Fruit fly (Drosophila melanogaster) whole organism, embryonic: ENCODE results near the gene PH4alphaSG2.

Experiments used
- CG10147 ChIP-seq: fragments of 200-800 bp; sonication (Bioruptor generic); optimal IDR thresholded peaks from 2 replicates; lab custom pipeline; 2019; ENCODE audit warnings: missing biosample characterization, mild to moderate bottlenecking, missing genetic modification characterization, moderate library complexity
- CG10274 ChIP-seq: fragments of 200-800 bp; sonication (Bioruptor generic); optimal IDR thresholded peaks from 3 replicates; lab custom pipeline; 2017; ENCODE audit warnings: missing biosample characterization, mild to moderate bottlenecking, missing genetic modification characterization
- CG10321 ChIP-seq: fragments of 200-800 bp; sonication (Bioruptor generic); IDR thresholded peaks from 2 replicates; pipeline ENCODE4 v1.3.6; 2022; ENCODE audit warnings: missing biosample characterization, missing genetic modification characterization
- CG10366 ChIP-seq: fragments of 200-800 bp; sonication (Bioruptor generic); IDR thresholded peaks from 2 replicates; pipeline ENCODE4 v1.3.6; 2022; ENCODE audit warnings: missing biosample characterization, missing genetic modification characterization
- CG10979 ChIP-seq: fragments of 200-800 bp; sonication (Bioruptor generic); optimal IDR thresholded peaks from 2 replicates; lab custom pipeline; 2018; ENCODE audit warnings: missing biosample characterization, mild to moderate bottlenecking, missing genetic modification characterization, moderate library complexity
- CG11456 ChIP-seq: fragments of 200-800 bp; sonication (Bioruptor generic); IDR thresholded peaks from 3 replicates; pipeline ENCODE4 v1.3.6; 2022; ENCODE audit warnings: missing biosample characterization, missing genetic modification characterization
- CG11560 ChIP-seq: fragments of 200-800 bp; sonication (Bioruptor generic); IDR thresholded peaks from 3 replicates; pipeline ENCODE4 v1.3.6; 2022; ENCODE audit warnings: missing biosample characterization, missing genetic modification characterization
- CG11695 ChIP-seq: fragments of 200-800 bp; sonication (Bioruptor generic); IDR thresholded peaks from 3 replicates; pipeline ENCODE4 v1.3.6; 2022; ENCODE audit warnings: missing biosample characterization, missing genetic modification characterization
- CG13424 ChIP-seq: fragments of 200-800 bp; sonication (Bioruptor generic); optimal IDR thresholded peaks from 2 replicates; lab custom pipeline; 2019; ENCODE audit warnings: missing biosample characterization, mild to moderate bottlenecking, missing genetic modification characterization, moderate library complexity
- CG14014 ChIP-seq: fragments of 200-800 bp; sonication (Bioruptor generic); IDR thresholded peaks from 2 replicates; pipeline ENCODE4 v1.3.6; 2022; ENCODE audit warnings: missing biosample characterization, missing genetic modification characterization
- CG15269 ChIP-seq: fragments of 200-800 bp; sonication (Bioruptor generic); optimal IDR thresholded peaks from 2 replicates; lab custom pipeline; 2018; ENCODE audit warnings: missing biosample characterization, mild to moderate bottlenecking, missing genetic modification characterization, moderate library complexity
- CG16815 ChIP-seq: fragments of 200-800 bp; sonication (Bioruptor generic); optimal IDR thresholded peaks from 3 replicates; lab custom pipeline; 2017; ENCODE audit warnings: missing biosample characterization, mild to moderate bottlenecking, missing genetic modification characterization
- CG17568 ChIP-seq: fragments of 200-800 bp; sonication (Bioruptor generic); optimal IDR thresholded peaks from 2 replicates; lab custom pipeline; 2018; ENCODE audit warnings: missing biosample characterization, mild to moderate bottlenecking, missing genetic modification characterization, moderate library complexity
- CG31365 ChIP-seq: fragments of 200-800 bp; sonication (Bioruptor generic); optimal IDR thresholded peaks from 2 replicates; lab custom pipeline; 2018; ENCODE audit warnings: missing biosample characterization, mild to moderate bottlenecking, missing genetic modification characterization
- CG4282 ChIP-seq: fragments of 200-800 bp; sonication (Bioruptor generic); optimal IDR thresholded peaks from 2 replicates; lab custom pipeline; 2016; ENCODE audit warnings: missing biosample characterization, missing genetic modification characterization
- CG4328 ChIP-seq: fragments of 200-800 bp; sonication (Bioruptor generic); optimal IDR thresholded peaks from 3 replicates; lab custom pipeline; 2017; ENCODE audit warnings: missing biosample characterization, missing genetic modification reagents, missing genetic modification characterization
- CG4360 ChIP-seq: fragments of 200-800 bp; sonication (Bioruptor generic); IDR thresholded peaks from 2 replicates; pipeline ENCODE4 v1.3.6; 2022; ENCODE audit warnings: missing biosample characterization, missing genetic modification characterization
- CG4730 ChIP-seq: fragments of 200-800 bp; sonication (Bioruptor generic); IDR thresholded peaks from 2 replicates; pipeline ENCODE4 v1.3.6; 2022; ENCODE audit warnings: missing biosample characterization, missing genetic modification characterization
- CG7839 ChIP-seq: fragments of 200-800 bp; sonication (Bioruptor generic); optimal IDR thresholded peaks from 3 replicates; lab custom pipeline; 2018; ENCODE audit warnings: missing biosample characterization, mild to moderate bottlenecking, missing genetic modification characterization, moderate library complexity
- CG7928 ChIP-seq: fragments of 200-800 bp; sonication (Bioruptor generic); optimal IDR thresholded peaks from 2 replicates; lab custom pipeline; 2017; ENCODE audit warnings: missing biosample characterization, mild to moderate bottlenecking, missing genetic modification characterization
- CrebB ChIP-seq: fragments of 200-800 bp; sonication (Bioruptor generic); optimal IDR thresholded peaks from 3 replicates; lab custom pipeline; 2018; ENCODE audit warnings: missing biosample characterization, mild to moderate bottlenecking, missing genetic modification characterization
- D ChIP-seq, 2 experiments: fragments of 200-800 bp in 1 of 2; fragments of >200 bp in 1 of 2; sonication (Bioruptor generic) in 1 of 2; optimal IDR thresholded peaks; 2 replicates in 1 of 2; 3 replicates in 1 of 2; lab custom pipeline; 2017; ENCODE audit warnings: mild to moderate bottlenecking in 1 of 2, missing biosample characterization in 1 of 2, missing genetic modification characterization in 1 of 2, missing genetic modification reagents in 1 of 2
- Doc2 ChIP-seq: fragments of 200-800 bp; sonication (Bioruptor generic); IDR thresholded peaks from 2 replicates; pipeline ENCODE4 v1.3.6; 2022; ENCODE audit warnings: missing biosample characterization, missing genetic modification characterization
- Fer3 ChIP-seq: fragments of 200-800 bp; sonication (Bioruptor generic); optimal IDR thresholded peaks from 2 replicates; lab custom pipeline; 2018; ENCODE audit warnings: missing biosample characterization, mild to moderate bottlenecking, missing genetic modification characterization, moderate library complexity
- Hey ChIP-seq: fragments of 200-800 bp; sonication (Bioruptor generic); optimal IDR thresholded peaks from 3 replicates; lab custom pipeline; 2018; ENCODE audit warnings: missing biosample characterization, mild to moderate bottlenecking, missing genetic modification characterization
- TFAM ChIP-seq: fragments of 200-800 bp; sonication (Bioruptor generic); optimal IDR thresholded peaks from 2 replicates; lab custom pipeline; 2017; ENCODE audit warnings: missing biosample characterization, missing genetic modification characterization, inconsistent platforms
- ac ChIP-seq: fragments of 200-800 bp; sonication (Bioruptor generic); optimal IDR thresholded peaks from 3 replicates; lab custom pipeline; 2017; ENCODE audit warnings: missing biosample characterization, mild to moderate bottlenecking, missing genetic modification characterization
- al ChIP-seq: fragments of 200-800 bp; sonication (Bioruptor generic); IDR thresholded peaks from 2 replicates; pipeline ENCODE4 v1.3.6; 2022; ENCODE audit warnings: missing biosample characterization, missing genetic modification characterization
- crc ChIP-seq: fragments of 200-800 bp; sonication (Bioruptor generic); optimal IDR thresholded peaks from 2 replicates; lab custom pipeline; 2016; ENCODE audit warnings: missing biosample characterization, missing genetic modification characterization
- da ChIP-seq: fragments of 200-800 bp; sonication (Bioruptor generic); optimal IDR thresholded peaks from 2 replicates; lab custom pipeline; 2016; ENCODE audit warnings: missing biosample characterization, missing genetic modification characterization
- dati ChIP-seq: fragments of 200-800 bp; sonication (Bioruptor generic); IDR thresholded peaks from 2 replicates; pipeline ENCODE4 v1.3.6; 2022; ENCODE audit warnings: missing biosample characterization, missing genetic modification characterization
- dimm ChIP-seq: fragments of 200-800 bp; sonication (Bioruptor generic); IDR thresholded peaks from 2 replicates; pipeline ENCODE4 v1.3.6; 2022; ENCODE audit warnings: missing biosample characterization, missing genetic modification characterization
- dm ChIP-seq: fragments of 200-800 bp; sonication (Bioruptor generic); optimal IDR thresholded peaks from 3 replicates; lab custom pipeline; 2016; ENCODE audit warnings: missing biosample characterization, missing genetic modification characterization
- dmrt11E ChIP-seq: fragments of 200-800 bp; sonication (Bioruptor generic); optimal IDR thresholded peaks from 3 replicates; lab custom pipeline; 2018; ENCODE audit warnings: missing biosample characterization, mild to moderate bottlenecking, missing genetic modification characterization, moderate library complexity
- en ChIP-seq: fragments of 200-800 bp; sonication (Bioruptor generic); optimal IDR thresholded peaks from 2 replicates; lab custom pipeline; 2016; ENCODE audit warnings: missing biosample characterization, missing genetic modification characterization
- exex ChIP-seq: fragments of 200-800 bp; sonication (Bioruptor generic); optimal IDR thresholded peaks from 4 replicates; lab custom pipeline; 2018; ENCODE audit warnings: missing biosample characterization, mild to moderate bottlenecking, missing genetic modification characterization, moderate library complexity
- fd96Cb ChIP-seq: fragments of 200-800 bp; sonication (Bioruptor generic); optimal IDR thresholded peaks from 2 replicates; lab custom pipeline; 2018; ENCODE audit warnings: missing biosample characterization, mild to moderate bottlenecking, missing genetic modification characterization, moderate library complexity
- grn ChIP-seq: fragments of 200-800 bp; sonication (Bioruptor generic); optimal IDR thresholded peaks from 3 replicates; lab custom pipeline; 2017; ENCODE audit warnings: missing biosample characterization, missing genetic modification characterization
- ham ChIP-seq: fragments of 200-800 bp; sonication (Bioruptor generic); IDR thresholded peaks from 2 replicates; pipeline ENCODE4 v1.3.6; 2022; ENCODE audit warnings: missing biosample characterization, missing genetic modification characterization
- hbn ChIP-seq: fragments of 200-800 bp; sonication (Bioruptor generic); IDR thresholded peaks from 2 replicates; pipeline ENCODE4 v1.3.6; 2022; ENCODE audit warnings: missing biosample characterization, missing genetic modification characterization; ENCODE audit not compliant: partially characterized antibody
- jumu ChIP-seq: fragments of 200-800 bp; sonication (Bioruptor generic); optimal IDR thresholded peaks from 3 replicates; lab custom pipeline; 2016; ENCODE audit warnings: missing biosample characterization, missing genetic modification characterization
- otp ChIP-seq: fragments of 200-800 bp; sonication (Bioruptor generic); IDR thresholded peaks from 3 replicates; pipeline ENCODE4, ENCODE4 v1.3.6; 2022; ENCODE audit warnings: missing biosample characterization, missing genetic modification characterization
- p53 ChIP-seq: fragments of 200-800 bp; sonication (Bioruptor generic); optimal IDR thresholded peaks from 2 replicates; lab custom pipeline; 2016; ENCODE audit warnings: missing biosample characterization, missing genetic modification characterization
- row ChIP-seq: fragments of 200-800 bp; sonication (Bioruptor generic); IDR thresholded peaks from 3 replicates; pipeline ENCODE4 v1.3.6; 2022; ENCODE audit warnings: missing biosample characterization, missing genetic modification characterization
- salm ChIP-seq: fragments of 200-800 bp; sonication (Bioruptor generic); optimal IDR thresholded peaks from 2 replicates; lab custom pipeline; 2018; ENCODE audit warnings: missing biosample characterization, mild to moderate bottlenecking, missing genetic modification characterization
- shn ChIP-seq: fragments of 200-800 bp; sonication (Bioruptor generic); optimal IDR thresholded peaks from 3 replicates; lab custom pipeline; 2016; ENCODE audit warnings: missing biosample characterization, missing genetic modification characterization
- sim ChIP-seq: fragments of 200-800 bp; sonication (Bioruptor generic); IDR thresholded peaks from 2 replicates; pipeline ENCODE4 v1.3.6; 2022; ENCODE audit warnings: missing biosample characterization, missing genetic modification characterization
- sr ChIP-seq: fragments of 200-800 bp; sonication (Bioruptor generic); IDR thresholded peaks from 3 replicates; pipeline ENCODE4 v1.3.6; 2022; ENCODE audit warnings: missing biosample characterization, missing genetic modification characterization
- ssp ChIP-seq: fragments of 200-800 bp; sonication (Bioruptor generic); IDR thresholded peaks from 2 replicates; pipeline ENCODE4 v1.3.6; 2022; ENCODE audit warnings: missing biosample characterization, missing genetic modification characterization
- tin ChIP-seq: fragments of 200-800 bp; sonication (Bioruptor generic); optimal IDR thresholded peaks from 3 replicates; lab custom pipeline; 2016; ENCODE audit warnings: missing biosample characterization, missing genetic modification characterization
- tx ChIP-seq: fragments of 200-800 bp; sonication (Bioruptor generic); optimal IDR thresholded peaks from 2 replicates; lab custom pipeline; 2016; ENCODE audit warnings: missing biosample characterization, missing genetic modification characterization
- zfh2 ChIP-seq: fragments of 200-800 bp; sonication (Bioruptor generic); optimal IDR thresholded peaks from 2 replicates; lab custom pipeline; 2016; ENCODE audit warnings: missing biosample characterization, missing genetic modification characterization

Gene PH4alphaSG2

DNA sequence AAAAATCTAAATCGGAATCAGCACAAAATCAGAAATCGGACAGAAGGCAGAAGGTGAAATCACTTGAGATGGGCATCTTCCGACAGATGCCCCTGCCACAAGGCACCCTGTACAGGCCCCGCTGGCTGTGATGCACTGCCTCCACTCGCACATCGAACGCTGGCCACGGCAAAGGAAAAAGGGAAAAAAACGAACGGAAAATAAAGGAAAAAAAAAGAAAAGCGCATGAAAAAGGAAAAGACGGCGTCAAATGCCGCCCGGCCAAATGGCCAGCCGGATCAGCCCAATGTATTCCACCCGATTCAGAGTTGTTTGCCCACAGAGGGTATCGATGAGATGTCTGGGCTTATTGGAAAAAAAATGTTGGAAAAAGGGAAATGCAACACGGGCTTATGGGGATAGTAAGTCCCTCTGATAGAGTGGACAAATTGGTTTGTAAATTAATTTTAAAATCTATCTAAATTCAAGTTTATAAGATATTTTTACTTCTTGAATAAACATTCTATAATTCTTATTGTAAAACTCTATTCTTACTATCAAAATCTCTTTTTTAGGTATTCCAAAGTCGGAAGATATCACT, 41.3 kb downstream of the PH4alphaSG2 start (continued):
- no peak for TF ChIP-seq CG10147 (GFP tag; lab: Kevin White, UChicago)
- peak; percentile 23 for TF ChIP-seq CG7839
- peak; percentile 27 for TF ChIP-seq fd96Cb
- TF ChIP-seq sim (GFP tag; lab: Robert Waterston, UW): no peak
- TF ChIP-seq ham: no peak
- no peak for TF ChIP-seq exex (tag; lab: Kevin White, UChicago)
- TF ChIP-seq CG15269 (tag; lab: Kevin White, UChicago): no peak
- no peak for TF ChIP-seq CG4282 (GFP tag; lab: Kevin White, UChicago)
- no peak for TF ChIP-seq tx (GFP tag; lab: Kevin White, UChicago)
- no peak for TF ChIP-seq CG31365 (tag; lab: Kevin White, UChicago)
- no peak for TF ChIP-seq ssp (GFP tag; lab: Robert Waterston, UW)
- no peak for TF ChIP-seq tin (GFP tag; lab: Kevin White, UChicago)
- no peak for TF ChIP-seq D (optimal IDR thresholded peaks at IDR 0.05; lab: Kevin White, UChicago)
- peak; percentile 9 for TF ChIP-seq D (GFP tag; optimal IDR thresholded peaks at IDR 0.05; lab: Kevin White, UChicago)
- no peak for TF ChIP-seq CG7928 (GFP tag; lab: Kevin White, UChicago)
- 0 out of 3 replicates have a peak, but pooled peaks have one; percentile 12 for TF ChIP-seq CG11695 (GFP tag; lab: Robert Waterston, UW)
- no peak for TF ChIP-seq CG10321
- no peak for TF ChIP-seq ac (GFP tag; lab: Kevin White, UChicago)
- no peak for TF ChIP-seq dati
- TF ChIP-seq dm (GFP tag; lab: Kevin White, UChicago): no peak
- TF ChIP-seq CG4730: no peak
- TF ChIP-seq shn (GFP tag; lab: Kevin White, UChicago): no peak
- TF ChIP-seq salm (tag; lab: Kevin White, UChicago): no peak
- TF ChIP-seq CG14014: no peak
- TF ChIP-seq Doc2 (GFP tag; lab: Robert Waterston, UW): no peak
- TF ChIP-seq CG16815: no peak
- TF ChIP-seq CG4360: no peak
- no peak for TF ChIP-seq sr (GFP tag; lab: Robert Waterston, UW)
- no peak for TF ChIP-seq CG4328 (GFP tag; lab: Kevin White, UChicago)
- TF ChIP-seq grn (GFP tag; lab: Kevin White, UChicago): no peak
- TF ChIP-seq CrebB (tag; lab: Kevin White, UChicago): no peak
- no peak for TF ChIP-seq en (GFP tag; lab: Kevin White, UChicago)
- no peak for TF ChIP-seq crc (GFP tag; lab: Kevin White, UChicago)
- TF ChIP-seq al (GFP tag; lab: Robert Waterston, UW): no peak
- no peak for TF ChIP-seq Fer3 (tag; lab: Kevin White, UChicago)
- TF ChIP-seq CG11456 (GFP tag; lab: Robert Waterston, UW): no peak
- TF ChIP-seq otp (GFP tag; lab: Robert Waterston, UW): no peak
- no peak for TF ChIP-seq CG10274 (GFP tag; lab: Kevin White, UChicago)
- no peak for TF ChIP-seq CG11560 (tag; lab: Robert Waterston, UW)
- no peak for TF ChIP-seq da (GFP tag; lab: Kevin White, UChicago)
- TF ChIP-seq p53 (GFP tag; lab: Kevin White, UChicago): no peak
- peak; percentile 59 for TF ChIP-seq row
- TF ChIP-seq hbn (GFP tag; lab: Robert Waterston, UW): no peak
- TF ChIP-seq Hey (tag; lab: Kevin White, UChicago): no peak
- TF ChIP-seq dmrt11E (tag; lab: Kevin White, UChicago): peak; percentile 6
- no peak for TF ChIP-seq dimm (GFP tag; lab: Robert Waterston, UW)
- peak; percentile 18 for TF ChIP-seq CG10979
- TF ChIP-seq jumu (GFP tag; lab: Kevin White, UChicago): no peak
- TF ChIP-seq CG10366 (GFP tag; lab: Robert Waterston, UW): no peak
- TF ChIP-seq CG17568 (GFP tag; lab: Kevin White, UChicago): no peak
- TF ChIP-seq zfh2 (GFP tag; lab: Kevin White, UChicago): no peak
- no peak for TF ChIP-seq TFAM (GFP tag; lab: Kevin White, UChicago)
- peak; percentile 18 for TF ChIP-seq CG13424 (tag; lab: Kevin White, UChicago)
